Worm (Caenorhabditis elegans): ENCODE data around the gene T11B7.2.

DNA sequence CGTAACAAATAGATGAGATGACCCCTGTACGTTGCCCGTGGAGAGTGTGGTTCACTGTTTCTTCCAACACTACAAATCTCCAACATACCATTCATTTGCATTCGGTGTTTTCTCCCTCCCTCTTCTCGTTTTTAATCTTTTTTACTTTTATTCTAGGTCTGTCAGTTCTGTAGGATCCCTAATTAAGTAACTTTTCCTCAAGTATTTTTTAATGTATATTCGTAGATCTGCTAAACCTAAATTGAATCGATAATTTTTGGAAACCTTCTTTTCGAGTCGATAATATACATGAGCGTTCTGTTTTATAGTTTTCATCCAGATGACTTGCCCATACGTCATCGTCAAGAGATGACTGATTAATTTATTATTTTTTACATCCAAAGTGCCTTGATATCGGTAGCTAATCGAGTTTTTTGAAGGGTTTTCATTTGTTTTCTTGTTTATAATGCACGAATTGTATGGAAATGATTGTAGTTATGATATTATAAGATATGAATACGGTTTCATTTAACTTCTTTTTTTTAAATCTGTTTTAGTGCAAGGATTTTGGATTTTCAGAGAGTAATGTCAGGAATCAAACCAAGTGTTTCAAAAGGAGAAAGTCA is 4.1 kb downstream of the T11B7.2 start, which contains the start of the genes T28C6.11 and T11B7.1:
- TF ChIP-seq sea-1 (GFP tag; conservative IDR thresholded peaks at IDR 0.05) (no peak), ets-7 (tag; optimal IDR thresholded peaks at IDR 0.05) (no peak), flt-1 (GFP tag; IDR thresholded peaks at IDR 0.05) (no peak), hmbx-1 (tag; optimal IDR thresholded peaks at IDR 0.05) (no peak)

All from whole organism, early embryonic.